Fruit fly (Drosophila melanogaster) whole organism, embryonic: Measurements from ENCODE around the gene peb.
A peak's percentile ranks its signal among the peaks of the same experiment; 100 is the strongest.

Experiments
- Antp ChIP-seq: fragments of 200-800 bp; sonication (Bioruptor generic); optimal IDR thresholded peaks from 3 replicates; lab custom pipeline; 2016; ENCODE audit warnings: missing biosample characterization, missing genetic modification characterization
- Atf6 ChIP-seq: fragments of 200-800 bp; sonication (Bioruptor generic); IDR thresholded peaks from 2 replicates; pipeline ENCODE4 v1.3.6; 2022; ENCODE audit warnings: missing biosample characterization, missing genetic modification characterization
- CG10209 ChIP-seq: fragments of 200-800 bp; sonication (Bioruptor generic); optimal IDR thresholded peaks from 3 replicates; lab custom pipeline; 2017; ENCODE audit warnings: missing biosample characterization, mild to moderate bottlenecking, missing genetic modification characterization, missing genetic modification reagents
- CG10267 ChIP-seq: fragments of 200-800 bp; sonication (Bioruptor generic); optimal IDR thresholded peaks from 2 replicates; lab custom pipeline; 2018; ENCODE audit warnings: missing biosample characterization, mild to moderate bottlenecking, missing genetic modification characterization, moderate library complexity
- CG10431 ChIP-seq: fragments of 200-800 bp; sonication (Bioruptor generic); optimal IDR thresholded peaks from 3 replicates; lab custom pipeline; 2018; ENCODE audit warnings: missing biosample characterization, mild to moderate bottlenecking, missing genetic modification characterization
- CG12236 ChIP-seq: fragments of 200-800 bp; sonication (Bioruptor generic); optimal IDR thresholded peaks from 2 replicates; lab custom pipeline; 2016; ENCODE audit warnings: missing biosample characterization, missing genetic modification characterization
- CG13123 ChIP-seq: fragments of 200-800 bp; sonication (Bioruptor generic); optimal IDR thresholded peaks from 2 replicates; lab custom pipeline; 2016; ENCODE audit warnings: missing biosample characterization, missing genetic modification characterization
- CG15479 ChIP-seq: fragments of 200-800 bp; sonication (Bioruptor generic); optimal IDR thresholded peaks from 3 replicates; lab custom pipeline; 2019; ENCODE audit warnings: missing biosample characterization, mild to moderate bottlenecking, missing genetic modification characterization, moderate library complexity
- CG15696 ChIP-seq: fragments of 200-800 bp; sonication (Bioruptor generic); optimal IDR thresholded peaks from 2 replicates; lab custom pipeline; 2019; ENCODE audit warnings: missing biosample characterization, mild to moderate bottlenecking, missing genetic modification characterization, moderate library complexity
- CG16863 ChIP-seq: fragments of 200-800 bp; sonication (Bioruptor generic); optimal IDR thresholded peaks from 3 replicates; lab custom pipeline; 2016; ENCODE audit warnings: missing biosample characterization, missing genetic modification characterization
- CG17328 ChIP-seq: fragments of 200-800 bp; sonication (Bioruptor generic); IDR thresholded peaks from 2 replicates; pipeline ENCODE4 v1.3.6; 2022; ENCODE audit warnings: missing biosample characterization, missing genetic modification characterization
- CG31441 ChIP-seq: fragments of 200-800 bp; sonication (Bioruptor generic); IDR thresholded peaks from 2 replicates; pipeline ENCODE4 v1.3.6; 2022; ENCODE audit warnings: missing biosample characterization, missing genetic modification characterization
- CG33557 ChIP-seq: fragments of 200-800 bp; sonication (Bioruptor generic); optimal IDR thresholded peaks from 2 replicates; lab custom pipeline; 2019; ENCODE audit warnings: missing biosample characterization, mild to moderate bottlenecking, missing genetic modification characterization, moderate library complexity
- CG3407 ChIP-seq: fragments of 200-800 bp; sonication (Bioruptor generic); optimal IDR thresholded peaks from 2 replicates; lab custom pipeline; 2018; ENCODE audit warnings: missing biosample characterization, mild to moderate bottlenecking, missing genetic modification characterization
- CG4328 ChIP-seq: fragments of 200-800 bp; sonication (Bioruptor generic); optimal IDR thresholded peaks from 3 replicates; lab custom pipeline; 2017; ENCODE audit warnings: missing biosample characterization, missing genetic modification reagents, missing genetic modification characterization
- CG4820 ChIP-seq: fragments of 200-800 bp; sonication (Bioruptor generic); optimal IDR thresholded peaks from 3 replicates; lab custom pipeline; 2016; ENCODE audit warnings: missing biosample characterization, missing genetic modification characterization
- CG5245 ChIP-seq: fragments of 200-800 bp; sonication (Bioruptor generic); optimal IDR thresholded peaks from 3 replicates; lab custom pipeline; 2016; ENCODE audit warnings: missing biosample characterization, missing genetic modification characterization
- CG6272 ChIP-seq: fragments of 200-800 bp; sonication (Bioruptor generic); IDR thresholded peaks from 2 replicates; pipeline ENCODE4 v1.3.6; 2022; ENCODE audit warnings: missing biosample characterization, missing genetic modification characterization
- CG7271 ChIP-seq: fragments of 200-800 bp; sonication (Bioruptor generic); optimal IDR thresholded peaks from 2 replicates; lab custom pipeline; 2018; ENCODE audit warnings: missing biosample characterization, mild to moderate bottlenecking, missing genetic modification characterization, moderate library complexity
- CG7357 ChIP-seq: fragments of 200-800 bp; sonication (Bioruptor generic); IDR thresholded peaks from 3 replicates; pipeline ENCODE4 v1.3.6; 2022; ENCODE audit warnings: missing biosample characterization, missing genetic modification characterization
- CG8281 ChIP-seq: fragments of 200-800 bp; sonication (Bioruptor generic); optimal IDR thresholded peaks from 2 replicates; lab custom pipeline; 2018; ENCODE audit warnings: missing biosample characterization, mild to moderate bottlenecking, missing genetic modification characterization, moderate library complexity
- CG8388 ChIP-seq: fragments of 200-800 bp; sonication (Bioruptor generic); optimal IDR thresholded peaks from 2 replicates; lab custom pipeline; 2019; ENCODE audit warnings: missing biosample characterization, mild to moderate bottlenecking, missing genetic modification characterization, moderate library complexity
- CkIIα-i1 ChIP-seq: fragments of 200-800 bp; sonication (Bioruptor generic); IDR thresholded peaks from 2 replicates; pipeline ENCODE4 v1.3.6; 2022; ENCODE audit warnings: missing biosample characterization, missing genetic modification characterization
- Dll ChIP-seq: fragments of 200-800 bp; sonication (Bioruptor generic); IDR thresholded peaks from 4 replicates; pipeline ENCODE4 v1.3.6; 2022; ENCODE audit warnings: missing biosample characterization, missing genetic modification characterization; ENCODE audit not compliant: partially characterized antibody
- Fer2 ChIP-seq: fragments of 200-800 bp; sonication (Bioruptor generic); optimal IDR thresholded peaks from 2 replicates; lab custom pipeline; 2018; ENCODE audit warnings: missing biosample characterization, mild to moderate bottlenecking, missing genetic modification characterization, moderate library complexity
- Hr51 ChIP-seq, 2 experiments: fragments of 200-800 bp; sonication (Bioruptor generic); optimal IDR thresholded peaks; 2 replicates in 1 of 2; 3 replicates in 1 of 2; lab custom pipeline; 2016 to 2018; ENCODE audit warnings: missing biosample characterization in 2 of 2, missing genetic modification characterization in 2 of 2, mild to moderate bottlenecking in 1 of 2, moderate library complexity in 1 of 2
- Hsf ChIP-seq: fragments of 200-800 bp; sonication (Bioruptor generic); optimal IDR thresholded peaks from 3 replicates; lab custom pipeline; 2016; ENCODE audit warnings: missing biosample characterization, missing genetic modification characterization
- Lim3 ChIP-seq: fragments of 200-800 bp; sonication (Bioruptor generic); IDR thresholded peaks from 2 replicates; pipeline ENCODE4 v1.3.6; 2022; ENCODE audit warnings: missing biosample characterization, missing genetic modification characterization
- MTF-1 ChIP-seq: fragments of 200-800 bp; sonication (Bioruptor generic); optimal IDR thresholded peaks from 2 replicates; lab custom pipeline; 2018; ENCODE audit warnings: missing biosample characterization, mild to moderate bottlenecking, missing genetic modification characterization, borderline replicate concordance
- Pdp1 ChIP-seq, 2 experiments: fragments of 200-800 bp; sonication (Bioruptor generic); optimal IDR thresholded peaks; 3 replicates each; lab custom pipeline; 2016; ENCODE audit warnings: missing biosample characterization in 2 of 2, missing genetic modification characterization in 2 of 2, mild to moderate bottlenecking in 1 of 2, moderate library complexity in 1 of 2
- Stat92E ChIP-seq, 3 experiments: fragments of >200 bp in 2 of 3; fragments of 200-800 bp in 1 of 3; sonication (Bioruptor generic) in 1 of 3; optimal IDR thresholded peaks; 2 replicates each; lab custom pipeline; 2017 to 2019; ENCODE audit warnings: missing biosample characterization in 3 of 3, missing genetic modification characterization in 3 of 3, mild to moderate bottlenecking in 1 of 3, moderate library complexity in 1 of 3
- Vsx1 ChIP-seq: fragments of 200-800 bp; sonication (Bioruptor generic); optimal IDR thresholded peaks from 2 replicates; lab custom pipeline; 2017; ENCODE audit warnings: missing biosample characterization, mild to moderate bottlenecking, missing genetic modification characterization, missing genetic modification reagents
- aop ChIP-seq: fragments of 200-800 bp; sonication (Bioruptor generic); IDR thresholded peaks from 2 replicates; pipeline ENCODE4 v1.3.6; 2022; ENCODE audit warnings: missing biosample characterization, missing genetic modification characterization
- ap ChIP-seq: fragments of 200-800 bp; sonication (Bioruptor generic); IDR thresholded peaks from 2 replicates; pipeline ENCODE4 v1.3.6; 2022; ENCODE audit warnings: missing biosample characterization, missing genetic modification characterization
- az2 ChIP-seq: fragments of 200-800 bp; sonication (Bioruptor generic); optimal IDR thresholded peaks from 3 replicates; lab custom pipeline; 2016; ENCODE audit warnings: missing biosample characterization, missing genetic modification characterization
- ftz-f1 ChIP-seq: fragments of 200-800 bp; sonication (Bioruptor generic); optimal IDR thresholded peaks from 2 replicates; lab custom pipeline; 2016; ENCODE audit warnings: missing biosample characterization, missing genetic modification characterization
- lola ChIP-seq, 3 experiments: fragments of >200 bp in 2 of 3; fragments of 200-800 bp in 1 of 3; sonication (Bioruptor generic) in 1 of 3; optimal IDR thresholded peaks; 2 replicates each; lab custom pipeline; 2017 to 2019; ENCODE audit warnings: missing biosample characterization in 3 of 3, missing genetic modification characterization in 3 of 3, mild to moderate bottlenecking in 1 of 3, moderate library complexity in 1 of 3
- maf-S ChIP-seq: fragments of 200-800 bp; sonication (Bioruptor generic); optimal IDR thresholded peaks from 2 replicates; lab custom pipeline; 2016; ENCODE audit warnings: missing biosample characterization, missing genetic modification characterization
- onecut ChIP-seq: fragments of 200-800 bp; sonication (Bioruptor generic); IDR thresholded peaks from 2 replicates; pipeline ENCODE4 v1.3.6; 2022; ENCODE audit warnings: missing biosample characterization, missing genetic modification characterization
- org-1 ChIP-seq: fragments of 200-800 bp; sonication (Bioruptor generic); optimal IDR thresholded peaks from 2 replicates; lab custom pipeline; 2017; ENCODE audit warnings: missing biosample characterization, missing genetic modification characterization
- otp ChIP-seq: fragments of 200-800 bp; sonication (Bioruptor generic); IDR thresholded peaks from 3 replicates; pipeline ENCODE4, ENCODE4 v1.3.6; 2022; ENCODE audit warnings: missing biosample characterization, missing genetic modification characterization
- prd ChIP-seq, 3 experiments: fragments of >200 bp in 2 of 3; fragments of 200-800 bp in 1 of 3; sonication (Bioruptor generic) in 1 of 3; optimal IDR thresholded peaks in 2 of 3; IDR thresholded peaks in 1 of 3; 2 replicates in 2 of 3; 3 replicates in 1 of 3; pipeline versions ENCODE4 v1.3.6 to Lab custom; 2017 to 2022; ENCODE audit warnings: missing biosample characterization in 1 of 3, missing genetic modification characterization in 1 of 3
- pros ChIP-seq: fragments of 200-800 bp; sonication (Bioruptor generic); optimal IDR thresholded peaks from 3 replicates; lab custom pipeline; 2019; ENCODE audit warnings: missing biosample characterization, mild to moderate bottlenecking, missing genetic modification characterization, moderate library complexity
- sc ChIP-seq, 3 experiments: fragments of >200 bp in 2 of 3; fragments of 200-800 bp in 1 of 3; sonication (Bioruptor generic) in 1 of 3; optimal IDR thresholded peaks; 2 replicates in 2 of 3; 3 replicates in 1 of 3; lab custom pipeline; 2017; ENCODE audit warnings: mild to moderate bottlenecking in 1 of 3, missing biosample characterization in 1 of 3, missing genetic modification characterization in 1 of 3, missing genetic modification reagents in 1 of 3
- sim ChIP-seq: fragments of 200-800 bp; sonication (Bioruptor generic); IDR thresholded peaks from 2 replicates; pipeline ENCODE4 v1.3.6; 2022; ENCODE audit warnings: missing biosample characterization, missing genetic modification characterization
- ssp ChIP-seq: fragments of 200-800 bp; sonication (Bioruptor generic); IDR thresholded peaks from 2 replicates; pipeline ENCODE4 v1.3.6; 2022; ENCODE audit warnings: missing biosample characterization, missing genetic modification characterization
- tin ChIP-seq: fragments of 200-800 bp; sonication (Bioruptor generic); optimal IDR thresholded peaks from 3 replicates; lab custom pipeline; 2016; ENCODE audit warnings: missing biosample characterization, missing genetic modification characterization
- twi ChIP-seq: fragments of 200-800 bp; optimal IDR thresholded peaks from 2 replicates; lab custom pipeline; 2019; ENCODE audit warnings: missing biosample characterization, mild to moderate bottlenecking, missing genetic modification characterization, moderate library complexity
- unpg ChIP-seq: fragments of 200-800 bp; sonication (Bioruptor generic); optimal IDR thresholded peaks from 3 replicates; lab custom pipeline; 2018; ENCODE audit warnings: missing biosample characterization, mild to moderate bottlenecking, missing genetic modification characterization, moderate library complexity

Gene peb

DNA sequence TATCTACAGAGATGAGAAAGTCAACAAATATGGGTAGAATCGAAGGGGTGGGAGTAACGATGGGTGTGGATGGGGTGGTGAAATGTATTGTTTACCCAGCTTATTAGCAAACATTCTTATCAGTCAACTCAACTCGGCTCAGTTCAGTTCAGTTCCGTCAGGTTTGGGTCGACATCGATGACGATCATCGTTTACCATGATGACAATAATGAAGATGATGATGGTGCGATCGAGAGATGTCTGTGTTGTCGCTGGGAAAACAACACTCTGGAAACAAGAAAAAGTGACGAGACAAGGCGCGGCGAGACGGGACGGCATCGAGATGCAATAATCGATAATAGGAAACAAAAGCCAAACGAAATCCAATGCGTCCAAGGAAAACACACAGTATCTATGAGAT, 7.6 kb upstream of the peb start (continued):
- no peak for TF ChIP-seq Pdp1 (GFP tag; optimal IDR thresholded peaks at IDR 0.05; lab: Kevin White, UChicago)
- TF ChIP-seq CG7271 (tag; lab: Kevin White, UChicago) = no peak
- peak; percentile 37 for TF ChIP-seq MTF-1 (GFP tag; lab: Kevin White, UChicago)
- TF ChIP-seq Antp (GFP tag; lab: Kevin White, UChicago) = no peak
- TF ChIP-seq CG12236 (GFP tag; lab: Kevin White, UChicago) = no peak
- no peak for TF ChIP-seq CG8388 (GFP tag; lab: Kevin White, UChicago)
- TF ChIP-seq sim (GFP tag; lab: Robert Waterston, UW) = no peak
- peak; percentile 30 for TF ChIP-seq unpg (GFP tag; lab: Kevin White, UChicago)
- TF ChIP-seq CG17328 (GFP tag; lab: Robert Waterston, UW) = no peak
- no peak for TF ChIP-seq CG31441
- no peak for TF ChIP-seq ssp (GFP tag; lab: Robert Waterston, UW)
- peak; percentile 76 for TF ChIP-seq CG33557 (GFP tag; lab: Kevin White, UChicago)
- TF ChIP-seq maf-S = no peak
- TF ChIP-seq Hr51 (GFP tag; optimal IDR thresholded peaks at IDR 0.05; lab: Kevin White, UChicago) = no peak
- TF ChIP-seq CG15479 (GFP tag; lab: Kevin White, UChicago) = peak; percentile 93
- no peak for TF ChIP-seq Dll (GFP tag; lab: Robert Waterston, UW)
- TF ChIP-seq tin = no peak
- no peak for TF ChIP-seq CG4820 (GFP tag; lab: Kevin White, UChicago)
- peak; percentile 54 for TF ChIP-seq twi (tag; lab: Kevin White, UChicago)
- no peak for TF ChIP-seq CG7357 (GFP tag; lab: Robert Waterston, UW)
- TF ChIP-seq CG10267 = no peak
- TF ChIP-seq ap (GFP tag; lab: Robert Waterston, UW) = no peak
- TF ChIP-seq CG5245 (GFP tag; lab: Kevin White, UChicago) = no peak
- no peak for TF ChIP-seq CkIIα-i1 (GFP tag; lab: Robert Waterston, UW)
- no peak for TF ChIP-seq CG8281
- TF ChIP-seq CG10209 (GFP tag; lab: Kevin White, UChicago) = peak; percentile 14
- TF ChIP-seq CG15696 = peak; percentile 63
- peak; percentile 57 for TF ChIP-seq CG3407 (GFP tag; lab: Kevin White, UChicago)
- no peak for TF ChIP-seq az2
- peak; percentile 31 for TF ChIP-seq CG13123 (GFP tag; lab: Kevin White, UChicago)
- no peak for TF ChIP-seq prd (optimal IDR thresholded peaks at IDR 0.05; lab: Kevin White, UChicago)
- TF ChIP-seq prd (GFP tag; IDR thresholded peaks at IDR 0.05; lab: Robert Waterston, UW) = no peak
- no peak for TF ChIP-seq Atf6 (GFP tag; lab: Robert Waterston, UW)
- TF ChIP-seq CG16863 (GFP tag; lab: Kevin White, UChicago) = no peak
- TF ChIP-seq sc (optimal IDR thresholded peaks at IDR 0.05; lab: Kevin White, UChicago) = no peak
- peak; percentile 57 for TF ChIP-seq sc (GFP tag; optimal IDR thresholded peaks at IDR 0.05; lab: Kevin White, UChicago)
- 0 out of 2 replicates have a peak, but pooled peaks have one; percentile 12 for TF ChIP-seq onecut (GFP tag; lab: Robert Waterston, UW)
- no peak for TF ChIP-seq CG6272 (GFP tag; lab: Robert Waterston, UW)
- peak; percentile 7 for TF ChIP-seq CG10431 (GFP tag; lab: Kevin White, UChicago)
- no peak for TF ChIP-seq Stat92E (GFP tag; optimal IDR thresholded peaks at IDR 0.05; lab: Kevin White, UChicago)
- TF ChIP-seq ftz-f1 (GFP tag; lab: Kevin White, UChicago) = no peak
- no peak for TF ChIP-seq Hsf (GFP tag; lab: Kevin White, UChicago)
- TF ChIP-seq Lim3 = no peak
- no peak for TF ChIP-seq otp (GFP tag; lab: Robert Waterston, UW)
- TF ChIP-seq lola (GFP tag; optimal IDR thresholded peaks at IDR 0.05; lab: Kevin White, UChicago) = peak in 1 of 3 experiments; percentile 46
- peak; percentile 59 for TF ChIP-seq org-1
- TF ChIP-seq Vsx1 (GFP tag; lab: Kevin White, UChicago) = peak; percentile 22
- TF ChIP-seq pros (GFP tag; lab: Kevin White, UChicago) = no peak
- TF ChIP-seq aop (GFP tag; lab: Robert Waterston, UW) = no peak
- no peak for TF ChIP-seq CG4328
- TF ChIP-seq Fer2 (tag; lab: Kevin White, UChicago) = no peak
